Worm (Caenorhabditis elegans): ENCODE measurements around the gene C33D9.6.

DNA sequence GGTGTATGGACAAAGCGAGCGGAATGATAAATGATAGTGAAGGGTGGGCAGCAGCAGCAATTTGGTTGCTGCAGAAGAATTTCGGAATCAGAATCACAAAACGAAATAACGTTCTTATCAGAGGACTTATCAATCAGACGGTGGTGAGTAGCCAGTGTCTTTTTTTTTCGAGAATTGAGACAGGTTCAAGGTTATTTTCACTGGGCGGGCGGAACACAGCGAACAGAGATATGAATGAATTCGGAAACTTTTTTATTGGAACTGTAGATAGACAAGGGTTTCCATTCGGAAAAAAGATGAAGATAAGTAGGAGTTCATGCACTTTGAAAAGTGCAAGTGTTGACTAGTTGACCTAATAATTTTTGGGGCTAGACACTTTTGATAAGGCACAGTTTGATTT lies 15.3 kb upstream of the C33D9.6 start:
- TF ChIP-seq ets-7 (tag; optimal IDR thresholded peaks at IDR 0.05), result no peak
- TF ChIP-seq hnd-1 (tag; optimal IDR thresholded peaks at IDR 0.05), result no peak
- no peak for TF ChIP-seq flt-1 (GFP tag; IDR thresholded peaks at IDR 0.05)
- no peak for TF ChIP-seq tra-4 (tag; optimal IDR thresholded peaks at IDR 0.05)
- TF ChIP-seq B0310.2 (tag; optimal IDR thresholded peaks at IDR 0.05), result no peak
- TF ChIP-seq ceh-13 (GFP tag; optimal IDR thresholded peaks at IDR 0.05), result no peak
- TF ChIP-seq hmg-4 (GFP tag; optimal IDR thresholded peaks at IDR 0.05), result no peak
- no peak for TF ChIP-seq ama-1 (optimal IDR thresholded peaks at IDR 0.05)
- no peak for TF ChIP-seq aly-1 (tag; optimal IDR thresholded peaks at IDR 0.05)
- no peak for TF ChIP-seq pes-1 (GFP tag; IDR thresholded peaks at IDR 0.05)
- no peak for TF ChIP-seq scrt-1 (GFP tag; IDR thresholded peaks at IDR 0.05)
- no peak for TF ChIP-seq F13C5.2 (tag; optimal IDR thresholded peaks at IDR 0.05)
- TF ChIP-seq sea-1 (GFP tag; conservative IDR thresholded peaks at IDR 0.05), result no peak

Data from whole organism, early embryonic.